Worm (Caenorhabditis elegans) whole organism, early embryonic: ENCODE results near the gene ntr-2.

Experiments
- B0310.2 ChIP-seq: sonication (generic microtip); optimal IDR thresholded peaks from 2 replicates; lab custom pipeline; 2016; ENCODE audit warnings: mild to moderate bottlenecking, missing genetic modification characterization, missing compliant biosample characterization
- aly-1 ChIP-seq: sonication (generic microtip); optimal IDR thresholded peaks from 2 replicates; lab custom pipeline; 2016; ENCODE audit warnings: missing genetic modification characterization, missing compliant biosample characterization
- ama-1 ChIP-seq: fragments of 150-350 bp; optimal IDR thresholded peaks from 2 replicates; lab custom pipeline; 2014
- ceh-13 ChIP-seq: fragments of 200-800 bp; sonication (Bioruptor generic); optimal IDR thresholded peaks from 2 replicates; lab custom pipeline; 2018; ENCODE audit warnings: mild to moderate bottlenecking, missing genetic modification characterization, missing compliant biosample characterization
- ceh-36 ChIP-seq: sonication (generic microtip); optimal IDR thresholded peaks from 2 replicates; lab custom pipeline; 2016; ENCODE audit warnings: missing genetic modification characterization, inconsistent platforms, missing compliant biosample characterization
- ets-7 ChIP-seq: sonication (generic microtip); optimal IDR thresholded peaks from 2 replicates; lab custom pipeline; 2016; ENCODE audit warnings: missing genotype, missing genetic modification characterization, missing compliant biosample characterization
- flt-1 ChIP-seq: fragments of 200-800 bp; sonication (Bioruptor generic); IDR thresholded peaks from 2 replicates; pipeline ENCODE4 v1.3.6; 2022; ENCODE audit warnings: missing genetic modification characterization, missing compliant biosample characterization
- hmbx-1 ChIP-seq: sonication (generic microtip); optimal IDR thresholded peaks from 2 replicates; lab custom pipeline; 2016; ENCODE audit warnings: mild to moderate bottlenecking, missing genetic modification characterization, missing compliant biosample characterization
- hmg-4 ChIP-seq: fragments of 200-800 bp; sonication (Bioruptor generic); optimal IDR thresholded peaks from 2 replicates; lab custom pipeline; 2018; ENCODE audit warnings: mild to moderate bottlenecking, missing genetic modification characterization, missing compliant biosample characterization
- scrt-1 ChIP-seq: fragments of 200-800 bp; sonication (Bioruptor generic); IDR thresholded peaks from 2 replicates; pipeline ENCODE4 v1.3.6; 2022; ENCODE audit warnings: missing genetic modification characterization, missing compliant biosample characterization
- tbx-11 ChIP-seq: fragments of 200-800 bp; sonication (Bioruptor generic); IDR thresholded peaks from 2 replicates; pipeline ENCODE4 v1.3.6; 2022; ENCODE audit warnings: missing genetic modification characterization, missing compliant biosample characterization
- tbx-37 ChIP-seq: fragments of 200-800 bp; sonication (Bioruptor generic); conservative IDR thresholded peaks from 2 replicates; pipeline ENCODE4 v1.3.6; 2022; ENCODE audit warnings: missing genetic modification reagents, missing genetic modification characterization, missing compliant biosample characterization
- tra-4 ChIP-seq: sonication (generic microtip); optimal IDR thresholded peaks from 2 replicates; lab custom pipeline; 2017; ENCODE audit warnings: missing genetic modification characterization, missing compliant biosample characterization

- TF ChIP-seq hmbx-1 (tag; lab: Kevin White, UChicago) (no peak), ama-1 (lab: Kevin White, UChicago) (no peak), B0310.2 (no peak), tbx-11 (no peak), tra-4 (tag; lab: Kevin White, UChicago) (no peak), ets-7 (tag; lab: Kevin White, UChicago) (no peak), tbx-37 (GFP tag; lab: Robert Waterston, UW) (no peak), scrt-1 (GFP tag; lab: Robert Waterston, UW) (no peak), ceh-36 (tag; lab: Kevin White, UChicago) (no peak), flt-1 (no peak), ceh-13 (no peak), hmg-4 (GFP tag; lab: Kevin White, UChicago) (no peak), aly-1 (no peak)
These were observed 18.6 kb upstream of the ntr-2 start for ce11 chrX:14947355-14947668.
